Worm (Caenorhabditis elegans): ENCODE measurements around the gene K09B11.5.
A peak's percentile ranks its signal among the peaks of the same experiment; 100 is the strongest.

DNA sequence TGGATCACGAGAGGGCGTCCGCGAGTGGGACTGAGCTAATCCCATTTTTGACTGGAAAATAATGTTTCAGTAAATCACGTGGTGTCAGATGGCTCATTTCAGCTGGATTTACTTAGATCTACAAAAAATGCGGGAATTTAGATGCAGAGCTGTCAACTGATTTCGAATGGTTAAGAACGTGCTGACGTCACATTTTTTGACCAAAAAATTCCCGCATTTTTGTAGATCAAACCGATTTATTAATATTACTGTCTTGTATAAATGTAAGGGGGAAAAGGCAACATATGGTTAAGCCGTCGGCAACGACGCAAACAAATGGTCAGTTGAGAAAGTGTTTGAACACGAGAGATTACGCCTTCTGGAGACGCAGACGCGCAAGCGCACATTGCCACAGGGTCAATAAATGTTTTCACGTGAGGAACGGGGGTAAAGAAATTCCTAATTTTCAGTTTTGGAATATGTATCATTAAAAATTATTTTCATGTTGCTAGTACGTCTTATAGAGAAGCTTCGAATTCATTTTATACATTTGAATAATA is 20.9 kb downstream of the K09B11.5 start, which contains the start of gene gcl-1:
- peak; percentile 28 for TF ChIP-seq cog-1 (tag; optimal IDR thresholded peaks at IDR 0.05)
- no peak for TF ChIP-seq klf-2 (GFP tag; conservative IDR thresholded peaks at IDR 0.05)
- TF ChIP-seq ztf-29 (GFP tag; IDR thresholded peaks at IDR 0.05): peak; percentile 57; the same call in 1 of the 2 replicates
- no peak for TF ChIP-seq ztf-23 (GFP tag; IDR thresholded peaks at IDR 0.05)

Measured in whole organism, midembryonic.